Worm (Caenorhabditis elegans): ENCODE data around the gene C32B5.6.
"Not testable (repeated sequence)": the region's sequence is repeated elsewhere in the genome, so short reads cannot be mapped to it uniquely, and the experiment has no call there.

The C32B5.6 gene

DNA sequence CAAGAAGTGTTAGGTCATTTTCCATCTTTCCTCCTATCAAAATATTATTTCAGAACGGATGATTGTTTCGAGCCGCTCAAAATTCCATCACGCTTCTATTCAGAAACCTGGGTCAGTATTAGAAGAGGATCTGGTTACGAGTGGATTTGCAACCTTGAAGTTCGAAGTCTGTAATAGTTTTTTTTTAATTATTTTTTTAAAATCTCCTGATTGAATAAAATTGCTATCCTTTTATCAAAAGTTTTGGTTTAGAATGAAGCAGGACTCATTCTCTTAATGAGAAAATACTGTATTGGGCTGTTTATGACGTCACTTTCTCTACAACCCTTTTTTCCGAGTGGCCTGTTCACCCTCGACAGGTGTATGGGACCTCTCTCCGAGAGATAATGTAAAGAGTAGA lies 20.2 kb downstream of the C32B5.6 start, which contains the start of gene fbxc-39:
Gene fbxc-39, plus strand, starts transcription at position 301 of the 400 bp plus-strand sequence.
- TF ChIP-seq unc-98 (GFP tag; IDR thresholded peaks at IDR 0.05) (no peak), hlh-4 (tag; optimal IDR thresholded peaks at IDR 0.05) (no peak), nhr-76 (tag; optimal IDR thresholded peaks at IDR 0.05) (no peak), nhr-11 (tag; optimal IDR thresholded peaks at IDR 0.05) (no peak), F16B12.6 (tag; optimal IDR thresholded peaks at IDR 0.05) (no peak), lin-15B (tag; optimal IDR thresholded peaks at IDR 0.05) (no peak), mef-2 (tag; optimal IDR thresholded peaks at IDR 0.05) (no peak), pax-3 (tag; optimal IDR thresholded peaks at IDR 0.05) (no peak), nhr-28 (tag; optimal IDR thresholded peaks at IDR 0.05) (no peak), C16A3.4 (tag; optimal IDR thresholded peaks at IDR 0.05) (no peak), nhr-85 (tag) (no peak), sptf-1 (tag; optimal IDR thresholded peaks at IDR 0.05) (no peak), Y116A8C.19 (tag; optimal IDR thresholded peaks at IDR 0.05; ENCODE audit: borderline replicate concordance) (no peak)

DNA sequence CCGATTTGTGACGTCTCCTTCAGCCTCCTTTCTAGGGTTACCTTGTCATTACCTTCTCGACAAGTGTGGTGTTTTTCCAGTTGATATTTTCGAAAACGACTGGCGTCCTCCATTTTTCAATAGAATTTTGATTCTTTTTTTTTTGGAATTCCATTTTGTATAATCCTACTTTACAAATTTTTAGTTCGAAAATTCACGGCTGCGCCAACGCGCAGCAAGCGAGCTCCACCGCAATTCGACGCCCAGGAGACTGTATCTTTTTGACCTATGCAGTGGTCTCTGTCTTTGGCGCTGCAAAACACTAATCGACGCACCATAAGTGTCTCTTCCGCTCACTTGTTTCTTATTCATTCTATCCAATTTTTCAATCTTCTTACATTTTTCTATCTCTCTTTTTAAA lies 23.1 kb downstream of the C32B5.6 start, which contains the start of gene fbxc-42:
Gene fbxc-42, plus strand, starts transcription at position 301 of the 400 bp plus-strand sequence.
- no peak for TF ChIP-seq blmp-1 (tag; optimal IDR thresholded peaks at IDR 0.05)
- no peak for TF ChIP-seq pag-3 (tag; optimal IDR thresholded peaks at IDR 0.05; ENCODE audit: borderline replicate concordance, insufficient read depth)
- no peak for TF ChIP-seq grh-1 (GFP tag; IDR thresholded peaks at IDR 0.05)
- TF ChIP-seq mab-9 (GFP tag; IDR thresholded peaks at IDR 0.05) = no peak
- no peak for TF ChIP-seq unc-98 (GFP tag; IDR thresholded peaks at IDR 0.05)
- no peak for TF ChIP-seq unc-86 (tag; optimal IDR thresholded peaks at IDR 0.05)
- no peak for TF ChIP-seq xbp-1 (tag; optimal IDR thresholded peaks at IDR 0.05)
- TF ChIP-seq rnt-1 (tag; optimal IDR thresholded peaks at IDR 0.05) = no peak
- TF ChIP-seq nhr-12 (tag; optimal IDR thresholded peaks at IDR 0.05) = no peak

DNA sequence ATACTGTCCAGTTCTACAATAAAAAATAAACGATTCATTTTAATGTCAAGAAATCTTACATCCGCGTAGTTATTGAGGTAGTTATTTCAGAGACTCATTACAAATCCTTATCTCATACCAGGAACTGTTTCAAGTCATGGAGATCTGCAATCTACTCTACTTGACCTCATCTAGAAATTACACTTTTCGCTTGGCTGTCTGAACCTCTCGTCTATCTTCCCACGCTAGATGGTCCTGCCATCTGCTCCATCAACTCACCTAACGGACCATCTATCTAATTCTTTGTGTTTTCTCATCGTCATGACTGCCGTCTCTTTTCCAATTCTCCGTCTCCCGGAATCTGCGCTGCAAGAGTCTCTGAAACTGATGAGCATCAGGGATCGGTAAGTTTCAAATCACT lies 26.0 kb downstream of the C32B5.6 start, which contains the start of gene F45D11.7:
Gene F45D11.7, plus strand, starts transcription at position 301 of the 400 bp plus-strand sequence.
- TF ChIP-seq mef-2, C16A3.4, F16B12.6 (tag; optimal IDR thresholded peaks at IDR 0.05): not testable (repeated sequence)

DNA sequence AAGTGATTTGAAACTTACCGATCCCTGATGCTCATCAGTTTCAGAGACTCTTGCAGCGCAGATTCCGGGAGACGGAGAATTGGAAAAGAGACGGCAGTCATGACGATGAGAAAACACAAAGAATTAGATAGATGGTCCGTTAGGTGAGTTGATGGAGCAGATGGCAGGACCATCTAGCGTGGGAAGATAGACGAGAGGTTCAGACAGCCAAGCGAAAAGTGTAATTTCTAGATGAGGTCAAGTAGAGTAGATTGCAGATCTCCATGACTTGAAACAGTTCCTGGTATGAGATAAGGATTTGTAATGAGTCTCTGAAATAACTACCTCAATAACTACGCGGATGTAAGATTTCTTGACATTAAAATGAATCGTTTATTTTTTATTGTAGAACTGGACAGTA lies 27.9 kb downstream of the C32B5.6 start, which contains the start of gene F45D11.11:
Gene F45D11.11, minus strand, starts transcription at position 101 of the 400 bp plus-strand sequence.
- TF ChIP-seq mef-2, pqm-1, nhr-77 (tag; optimal IDR thresholded peaks at IDR 0.05): not testable (repeated sequence)

DNA sequence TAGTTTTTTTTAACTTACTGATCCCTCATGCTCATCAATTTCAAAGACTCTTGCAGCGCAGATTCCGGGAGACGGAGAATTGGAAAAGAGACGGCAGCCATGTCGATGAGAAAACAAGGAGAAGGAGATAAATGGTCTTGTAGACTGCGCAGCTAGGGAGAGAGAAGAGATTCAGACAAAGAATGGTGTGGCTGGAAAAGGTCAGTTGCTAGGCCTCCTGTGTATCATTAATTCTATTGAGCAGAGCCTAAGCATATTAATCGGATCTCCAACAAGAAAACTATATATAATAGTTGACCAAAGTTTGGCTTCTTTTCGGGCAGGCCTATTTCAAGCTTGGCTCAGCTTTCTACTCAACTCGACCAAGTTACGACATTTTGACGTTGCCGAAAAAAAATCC lies 31.3 kb downstream of the C32B5.6 start, which contains the start of gene fbxb-29:
Gene fbxb-29, minus strand, starts transcription at position 101 of the 400 bp plus-strand sequence.
- no peak for TF ChIP-seq aly-2 (tag; optimal IDR thresholded peaks at IDR 0.05)
- TF ChIP-seq alr-1 (tag; optimal IDR thresholded peaks at IDR 0.05; ENCODE audit: borderline replicate concordance) = no peak
- TF ChIP-seq elt-3 (tag; optimal IDR thresholded peaks at IDR 0.05) = no peak
- TF ChIP-seq hpl-2 (GFP tag; optimal IDR thresholded peaks at IDR 0.05) = no peak
- no peak for TF ChIP-seq pqm-1 (tag; optimal IDR thresholded peaks at IDR 0.05)
- no peak for TF ChIP-seq vab-15 (tag; optimal IDR thresholded peaks at IDR 0.05)
- TF ChIP-seq lin-35 (GFP tag; optimal IDR thresholded peaks at IDR 0.05) = no peak

DNA sequence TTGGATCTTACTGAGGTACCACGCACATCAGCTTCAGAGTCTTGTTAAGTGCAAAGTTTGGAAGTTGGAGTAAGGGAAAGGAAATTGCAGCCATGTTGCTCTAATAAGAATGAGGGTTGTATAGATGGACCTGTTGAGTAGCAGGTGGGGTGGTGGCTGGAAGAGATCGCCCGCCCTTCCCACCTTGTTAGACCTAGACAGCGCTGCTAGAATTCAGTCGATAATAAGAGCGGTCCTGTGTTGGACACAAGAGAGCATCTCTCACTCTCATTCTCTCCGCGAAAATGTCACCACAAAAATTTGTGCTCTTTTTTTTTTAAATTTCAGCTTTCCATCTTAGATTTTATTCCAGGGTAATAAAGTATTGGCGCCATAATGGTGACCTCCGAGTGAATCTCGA lies 33.1 kb downstream of the C32B5.6 start, which contains the start of the genes fbxb-30 and F45D11.5:
Gene fbxb-30, minus strand, starts transcription at position 101 of the 400 bp plus-strand sequence.
Gene F45D11.5, plus strand, starts transcription at position 352 of the 400 bp plus-strand sequence.
- no peak for TF ChIP-seq irx-1 (tag; optimal IDR thresholded peaks at IDR 0.05)
- TF ChIP-seq nhr-71 (tag; optimal IDR thresholded peaks at IDR 0.05) = no peak
- TF ChIP-seq dsc-1 (tag; optimal IDR thresholded peaks at IDR 0.05) = no peak
- TF ChIP-seq nhr-84 (tag; optimal IDR thresholded peaks at IDR 0.05) = no peak
- no peak for TF ChIP-seq rnt-1 (tag; optimal IDR thresholded peaks at IDR 0.05)
- TF ChIP-seq C16A3.4 (tag; optimal IDR thresholded peaks at IDR 0.05) = no peak
- no peak for TF ChIP-seq pqm-1 (tag; optimal IDR thresholded peaks at IDR 0.05)
- TF ChIP-seq pag-3 (tag; optimal IDR thresholded peaks at IDR 0.05; ENCODE audit: borderline replicate concordance, insufficient read depth) = no peak
